Worm (Caenorhabditis elegans) whole organism, L3 larva: ENCODE measurements around the gene tsp-18.

ENCODE experiments used
- R02D3.7 ChIP-seq: fragments of 150-350 bp; optimal IDR thresholded peaks from 2 replicates; lab custom pipeline; 2014; ENCODE audit warnings: missing biosample characterization, missing genetic modification characterization
- aly-2 ChIP-seq: fragments of 150-350 bp; optimal IDR thresholded peaks from 2 replicates; lab custom pipeline; 2014; ENCODE audit warnings: missing biosample characterization, missing genetic modification characterization
- ama-1 ChIP-seq: fragments of 150-350 bp; optimal IDR thresholded peaks from 2 replicates; lab custom pipeline; 2018
- ceh-16 ChIP-seq: sonication (generic microtip); optimal IDR thresholded peaks from 2 replicates; lab custom pipeline; 2017; ENCODE audit warnings: missing biosample characterization, missing genetic modification characterization
- ceh-82 ChIP-seq: fragments of 150-350 bp; optimal IDR thresholded peaks from 2 replicates; lab custom pipeline; 2014; ENCODE audit warnings: missing biosample characterization, missing genetic modification characterization
- ceh-9 ChIP-seq: sonication (generic microtip); optimal IDR thresholded peaks from 2 replicates; lab custom pipeline; 2018; ENCODE audit warnings: missing biosample characterization, missing genetic modification characterization
- daf-12 ChIP-seq: fragments of 150-350 bp; optimal IDR thresholded peaks from 2 replicates; lab custom pipeline; 2014; ENCODE audit warnings: missing biosample characterization, missing genetic modification reagents, missing genetic modification characterization
- egl-27 ChIP-seq: sonication (generic microtip); optimal IDR thresholded peaks from 4 replicates; lab custom pipeline; 2017; ENCODE audit warnings: missing biosample characterization, missing genetic modification reagents, missing genetic modification characterization
- egl-5 ChIP-seq: fragments of 150-350 bp; optimal IDR thresholded peaks from 2 replicates; lab custom pipeline; 2017; ENCODE audit warnings: missing biosample characterization, missing genetic modification reagents, missing genetic modification characterization, inconsistent platforms
- elt-1 ChIP-seq: fragments of 150-350 bp; optimal IDR thresholded peaks from 2 replicates; lab custom pipeline; 2014; ENCODE audit warnings: missing biosample characterization, missing genetic modification characterization
- elt-2 ChIP-seq: sonication (generic microtip); optimal IDR thresholded peaks from 2 replicates; lab custom pipeline; 2016; ENCODE audit warnings: missing genetic modification reagents, mild to moderate bottlenecking, missing genetic modification characterization, missing compliant biosample characterization
- elt-3 ChIP-seq, 3 experiments: fragments of 150-350 bp in 1 of 3; sonication (generic microtip) in 2 of 3; optimal IDR thresholded peaks; 2 replicates in 2 of 3; 4 replicates in 1 of 3; lab custom pipeline; 2014 to 2017; ENCODE audit warnings: missing biosample characterization in 3 of 3, missing genetic modification characterization in 3 of 3
- eor-1 ChIP-seq, 2 experiments: fragments of 150-350 bp; optimal IDR thresholded peaks; 2 replicates each; lab custom pipeline; 2014 to 2018; ENCODE audit warnings: missing biosample characterization in 2 of 2, missing genetic modification characterization in 2 of 2
- fkh-10 ChIP-seq: sonication (generic microtip); optimal IDR thresholded peaks from 2 replicates; lab custom pipeline; 2017; ENCODE audit warnings: missing biosample characterization, missing genetic modification reagents, missing genetic modification characterization
- fkh-2 ChIP-seq: fragments of 150-350 bp; optimal IDR thresholded peaks from 2 replicates; lab custom pipeline; 2014; ENCODE audit warnings: missing biosample characterization, missing genetic modification reagents, missing genetic modification characterization
- fos-1 ChIP-seq: fragments of 150-350 bp; optimal IDR thresholded peaks from 2 replicates; lab custom pipeline; 2014; ENCODE audit warnings: missing biosample characterization, missing genetic modification characterization
- hmg-11 ChIP-seq: sonication (generic microtip); optimal IDR thresholded peaks from 2 replicates; lab custom pipeline; 2016; ENCODE audit warnings: missing genetic modification characterization, missing compliant biosample characterization
- jun-1 ChIP-seq: fragments of 150-350 bp; optimal IDR thresholded peaks from 2 replicates; lab custom pipeline; 2014; ENCODE audit warnings: missing biosample characterization, missing genetic modification reagents, missing genetic modification characterization
- lin-15B ChIP-seq: fragments of 150-350 bp; optimal IDR thresholded peaks from 2 replicates; lab custom pipeline; 2014; ENCODE audit warnings: missing biosample characterization, missing genetic modification characterization
- lin-39 ChIP-seq: fragments of 150-350 bp; optimal IDR thresholded peaks from 2 replicates; lab custom pipeline; 2018; ENCODE audit warnings: missing biosample characterization, missing genetic modification reagents, missing genetic modification characterization
- mdl-1 ChIP-seq: fragments of 150-350 bp; optimal IDR thresholded peaks from 2 replicates; lab custom pipeline; 2014; ENCODE audit warnings: missing biosample characterization, missing genetic modification characterization
- mml-1 ChIP-seq: fragments of 150-350 bp; sonication (generic microtip); optimal IDR thresholded peaks from 3 replicates; lab custom pipeline; 2014; ENCODE audit warnings: missing biosample characterization, missing genetic modification characterization
- nfya-1 ChIP-seq: sonication (generic microtip); optimal IDR thresholded peaks from 2 replicates; lab custom pipeline; 2017; ENCODE audit warnings: missing genetic modification characterization, mild to moderate bottlenecking, missing compliant biosample characterization, antibody characterized with exemption, moderate library complexity; ENCODE audit not compliant: insufficient read depth
- nhr-11 ChIP-seq: fragments of 150-350 bp; optimal IDR thresholded peaks from 2 replicates; lab custom pipeline; 2014; ENCODE audit warnings: missing biosample characterization, missing genetic modification characterization
- nhr-23 ChIP-seq: fragments of 150-350 bp; optimal IDR thresholded peaks from 2 replicates; lab custom pipeline; 2014; ENCODE audit warnings: missing biosample characterization, missing genetic modification reagents, missing genetic modification characterization
- nhr-237 ChIP-seq: fragments of 150-350 bp; optimal IDR thresholded peaks from 2 replicates; lab custom pipeline; 2014; ENCODE audit warnings: missing biosample characterization, missing genetic modification characterization
- nhr-28 ChIP-seq: fragments of 150-350 bp; optimal IDR thresholded peaks from 2 replicates; lab custom pipeline; 2014; ENCODE audit warnings: missing biosample characterization, missing genetic modification characterization
- nhr-43 ChIP-seq: sonication (generic microtip); optimal IDR thresholded peaks from 2 replicates; lab custom pipeline; 2016; ENCODE audit warnings: mild to moderate bottlenecking, missing genetic modification characterization, missing compliant biosample characterization; ENCODE audit not compliant: poor library complexity, severe bottlenecking
- pha-4 ChIP-seq: fragments of 150-350 bp; optimal IDR thresholded peaks from 2 replicates; lab custom pipeline; 2014; ENCODE audit warnings: missing biosample characterization, missing genetic modification reagents, missing genetic modification characterization
- pqm-1 ChIP-seq: fragments of 150-350 bp; optimal IDR thresholded peaks from 2 replicates; lab custom pipeline; 2017; ENCODE audit warnings: missing biosample characterization, missing genetic modification characterization, inconsistent platforms
- tbx-2 ChIP-seq: sonication (generic microtip); optimal IDR thresholded peaks from 2 replicates; lab custom pipeline; 2016; ENCODE audit warnings: mild to moderate bottlenecking, missing genetic modification characterization, missing compliant biosample characterization
- unc-62 ChIP-seq: fragments of 150-350 bp; sonication (generic microtip); optimal IDR thresholded peaks from 4 replicates; lab custom pipeline; 2014; ENCODE audit warnings: missing biosample characterization, missing genetic modification reagents, missing genetic modification characterization
- zag-1 ChIP-seq: fragments of 150-350 bp; optimal IDR thresholded peaks from 2 replicates; lab custom pipeline; 2014; ENCODE audit warnings: missing biosample characterization, missing genetic modification characterization
- ztf-4 ChIP-seq: fragments of 150-350 bp; optimal IDR thresholded peaks from 2 replicates; lab custom pipeline; 2014; ENCODE audit warnings: missing biosample characterization, missing genetic modification characterization

tsp-18 gene

DNA sequence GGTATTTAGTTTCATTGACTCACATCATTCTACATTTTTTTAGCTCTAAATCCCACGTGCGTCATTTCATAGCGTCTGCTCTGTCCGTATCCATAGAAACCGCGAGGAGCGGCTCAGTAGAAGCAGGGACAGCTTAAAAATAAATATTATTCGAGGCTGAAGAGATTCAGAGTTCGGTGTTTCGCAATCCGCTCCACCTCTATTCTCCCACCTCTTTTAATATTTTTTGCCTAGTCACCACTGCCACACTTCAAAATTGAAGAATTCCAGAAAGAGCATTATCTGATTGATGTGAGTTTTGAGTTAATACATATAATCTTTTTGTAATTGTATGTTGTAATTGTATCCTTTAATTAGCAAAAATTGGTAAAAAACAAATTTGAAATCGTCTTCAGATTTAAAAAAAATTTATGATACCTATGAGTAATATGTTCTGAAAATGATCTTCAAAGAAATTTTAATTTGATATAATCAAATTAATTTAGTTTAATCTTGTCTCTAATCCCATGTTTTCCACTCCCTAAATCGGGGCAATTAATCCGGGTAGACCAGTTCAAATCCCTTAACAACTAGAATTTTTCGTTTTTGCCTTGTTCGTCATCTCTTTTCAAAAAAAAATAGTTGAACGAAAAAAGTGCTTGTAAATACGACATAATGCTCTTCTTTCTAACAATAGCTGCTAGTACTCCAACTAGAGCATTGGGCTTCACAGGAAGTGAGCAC is 14.8 kb upstream of the tsp-18 start:
- TF ChIP-seq nhr-11 (tag; lab: Kevin White, UChicago), result no peak
- no peak for TF ChIP-seq egl-5
- no peak for TF ChIP-seq pqm-1 (tag; lab: Kevin White, UChicago)
- TF ChIP-seq, all 47 proteins: peak for 0

DNA sequence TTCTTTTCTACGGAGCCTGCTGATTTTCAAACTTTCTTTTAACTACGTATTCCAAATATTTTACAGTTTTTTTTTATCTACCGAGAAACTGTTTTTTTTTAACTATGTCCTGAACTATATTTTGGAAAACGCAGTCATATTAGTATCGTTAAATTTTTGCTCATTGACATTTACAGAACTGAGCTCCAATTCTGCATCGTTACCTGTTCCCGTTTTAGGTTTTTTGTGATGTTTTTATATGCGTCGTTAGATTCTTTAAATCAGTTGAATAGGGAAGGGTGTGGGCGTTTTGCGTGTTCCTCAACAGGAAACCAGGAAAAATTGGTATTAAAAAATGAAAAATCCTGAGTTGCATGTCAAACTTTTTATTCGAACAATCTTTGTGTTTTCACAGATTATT is 11.5 kb upstream of the tsp-18 start:
- TF ChIP-seq egl-27 (tag; lab: Kevin White, UChicago) (no peak), unc-62 (GFP tag; lab: Kevin White, UChicago) (no peak), aly-2 (tag; lab: Kevin White, UChicago) (no peak), ceh-9 (tag; lab: Kevin White, UChicago) (no peak), mdl-1 (tag; lab: Kevin White, UChicago) (no peak), jun-1 (tag; lab: Kevin White, UChicago) (no peak), nhr-11 (tag; lab: Kevin White, UChicago) (no peak), fkh-10 (no peak), lin-15B (tag; lab: Kevin White, UChicago) (no peak), mml-1 (tag; lab: Kevin White, UChicago) (no peak), egl-5 (no peak), nhr-43 (tag; lab: Kevin White, UChicago) (no peak), ceh-16 (no peak), ceh-82 (no peak), lin-39 (tag; lab: Kevin White, UChicago) (no peak), eor-1 (tag; optimal IDR thresholded peaks at IDR 0.05; lab: Kevin White, UChicago) (no peak), zag-1 (tag; lab: Kevin White, UChicago) (no peak), pha-4 (tag; lab: Kevin White, UChicago) (no peak)

DNA sequence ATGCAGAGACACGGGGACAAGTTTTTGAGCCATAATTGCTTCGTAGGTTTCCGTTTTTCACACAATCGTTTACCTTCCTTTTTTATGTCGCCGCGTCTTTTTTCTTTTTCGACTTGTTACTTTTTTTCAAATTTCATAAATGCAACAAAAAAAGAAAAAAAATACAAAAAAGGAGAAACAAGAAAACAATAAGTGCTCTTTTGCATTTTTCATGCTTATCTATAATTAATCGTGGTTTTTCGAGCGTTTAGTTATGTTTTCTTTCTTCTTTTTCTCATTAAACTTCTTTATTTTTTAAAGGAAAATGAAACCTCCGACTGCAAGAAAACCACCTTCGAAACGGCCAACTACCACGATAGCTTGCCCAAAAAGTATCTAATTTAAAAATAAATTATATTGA is 8.5 kb upstream of the tsp-18 start, which contains the start of gene F59G1.4:
TSS of gene F59G1.4 (plus strand) at position 301 of the 400 bp plus-strand sequence.
- TF ChIP-seq nhr-237 (tag; lab: Kevin White, UChicago) (no peak), mdl-1 (tag; lab: Kevin White, UChicago) (no peak), pha-4 (tag; lab: Kevin White, UChicago) (no peak), nhr-23 (tag; lab: Kevin White, UChicago) (no peak), lin-15B (tag; lab: Kevin White, UChicago) (no peak), nhr-28 (no peak), R02D3.7 (no peak), egl-5 (no peak), zag-1 (tag; lab: Kevin White, UChicago) (no peak), ceh-82 (no peak), ceh-16 (no peak), nhr-11 (tag; lab: Kevin White, UChicago) (no peak), fos-1 (no peak), elt-2 (no peak), mml-1 (tag; lab: Kevin White, UChicago) (no peak), daf-12 (tag; lab: Kevin White, UChicago) (no peak), nfya-1 (tag; lab: Kevin White, UChicago) (no peak), elt-3 (tag; optimal IDR thresholded peaks at IDR 0.05; lab: Kevin White, UChicago) (no peak), tbx-2 (tag; lab: Kevin White, UChicago) (no peak)

DNA sequence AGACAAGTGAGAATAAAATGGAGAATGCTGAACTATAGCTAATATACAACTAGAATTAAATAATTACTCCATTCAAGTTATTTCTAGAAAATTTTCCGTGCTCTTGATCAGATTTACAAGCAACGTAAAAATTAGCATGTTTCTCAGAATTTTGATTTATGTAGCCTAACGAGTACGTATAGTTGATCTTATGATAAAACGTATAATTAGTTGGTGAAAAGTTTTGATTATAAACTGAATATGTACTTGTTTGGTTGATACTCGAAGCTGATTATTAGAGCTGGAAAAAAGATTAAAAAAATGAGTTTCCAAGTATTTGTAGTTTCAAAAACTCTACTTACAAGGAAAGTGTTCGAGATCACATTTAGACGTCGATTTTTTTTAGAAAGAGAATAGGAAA is 7.8 kb upstream of the tsp-18 start:
- TF ChIP-seq elt-1 (no peak), eor-1 (tag; optimal IDR thresholded peaks at IDR 0.05; lab: Kevin White, UChicago) (no peak), lin-39 (tag; lab: Kevin White, UChicago) (no peak), nhr-11 (tag; lab: Kevin White, UChicago) (peak; percentile 87), fkh-2 (tag; lab: Kevin White, UChicago) (no peak), aly-2 (tag; lab: Kevin White, UChicago) (no peak)

DNA sequence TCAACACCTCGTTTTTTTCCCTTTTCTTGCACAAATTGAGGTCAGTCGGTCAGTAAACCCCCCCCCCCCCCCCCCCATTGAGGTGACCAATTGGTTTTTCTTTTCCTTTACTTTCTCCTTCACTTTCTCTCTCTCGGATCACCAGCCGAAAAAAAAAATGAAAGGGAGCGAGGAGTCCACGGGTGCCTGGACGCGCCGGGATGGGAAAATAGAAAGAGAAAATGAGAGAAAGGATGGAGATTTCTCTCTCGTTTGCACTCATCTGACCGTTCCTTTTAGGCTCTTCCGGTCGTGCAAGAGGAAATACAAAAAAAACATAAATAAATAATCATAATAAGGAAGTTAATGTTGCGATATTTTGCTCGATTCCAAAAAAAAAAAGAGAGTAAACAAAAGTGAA is 5.3 kb upstream of the tsp-18 start:
- TF ChIP-seq mml-1 (tag; lab: Kevin White, UChicago), result no peak
- no peak for TF ChIP-seq ztf-4 (tag; lab: Kevin White, UChicago)
- peak; percentile 89 for TF ChIP-seq nhr-23 (tag; lab: Kevin White, UChicago)
- peak; percentile 83 for TF ChIP-seq pha-4 (tag; lab: Kevin White, UChicago)
- TF ChIP-seq R02D3.7, result no peak
- no peak for TF ChIP-seq tbx-2 (tag; lab: Kevin White, UChicago)
- TF ChIP-seq ama-1 (lab: Kevin White, UChicago), result peak; percentile 16
- TF ChIP-seq egl-5, result no peak
- no peak for TF ChIP-seq hmg-11 (tag; lab: Kevin White, UChicago)
- no peak for TF ChIP-seq nhr-237 (tag; lab: Kevin White, UChicago)
- no peak for TF ChIP-seq zag-1 (tag; lab: Kevin White, UChicago)
